Fruit fly (Drosophila melanogaster): ENCODE measurements around the gene CG4022.

CG4022 gene

DNA sequence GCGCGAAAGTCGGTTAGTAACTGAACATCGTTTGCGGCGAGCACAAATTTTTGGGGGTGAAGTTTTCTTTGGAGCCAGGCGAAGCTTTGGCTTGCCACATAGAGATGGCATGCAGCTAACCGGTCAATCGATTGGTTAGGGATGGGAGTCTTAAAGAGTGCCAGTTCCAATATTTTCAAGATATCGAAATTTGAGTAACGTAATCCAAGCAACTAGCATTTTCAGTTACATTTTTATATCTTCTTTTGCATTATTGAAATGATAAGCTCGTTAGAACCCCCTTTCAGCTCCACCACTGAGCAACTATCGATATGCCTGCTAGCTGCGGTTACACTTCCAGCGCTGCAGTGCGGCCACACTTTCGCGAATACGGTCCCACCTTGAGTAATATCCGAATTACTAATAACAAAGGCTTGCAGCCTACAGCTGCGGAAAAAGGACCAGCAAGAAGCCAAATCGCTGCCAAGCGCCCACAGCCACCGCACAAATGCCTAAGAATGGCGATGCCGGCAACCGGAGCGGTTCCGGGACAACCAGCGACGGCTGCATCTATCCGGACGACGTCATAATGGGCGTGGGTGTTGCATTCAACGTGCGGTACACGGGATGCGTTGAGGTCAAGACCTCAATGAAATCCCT is 16.1 kb upstream of the CG4022 start, which contains the start of the genes Atat and Shc (continued):
- TF ChIP-seq CG10669 (GFP tag; optimal IDR thresholded peaks at IDR 0.05) (peak; percentile 96), spab (GFP tag; optimal IDR thresholded peaks at IDR 0.05) (peak; percentile 95), CG1621 (tag; optimal IDR thresholded peaks at IDR 0.05) (peak; percentile 97), svp (GFP tag) (peak; percentile 99), CG4318 (GFP tag; optimal IDR thresholded peaks at IDR 0.05) (peak; percentile 99), CG16779 (tag; optimal IDR thresholded peaks at IDR 0.05) (peak; percentile 94), Eip75B (GFP tag; optimal IDR thresholded peaks at IDR 0.05) (peak; percentile 98), salr (GFP tag; optimal IDR thresholded peaks at IDR 0.05) (peak; percentile 96 to 99), eg (GFP tag; IDR thresholded peaks at IDR 0.05) (peak; percentile 99), dac (GFP tag; optimal IDR thresholded peaks at IDR 0.05) (peak; percentile 98), CG6792 (GFP tag; optimal IDR thresholded peaks at IDR 0.05) (peak; percentile 98), CG32006 (GFP tag; optimal IDR thresholded peaks at IDR 0.05) (peak; percentile 99), CG11294 (GFP tag; IDR thresholded peaks at IDR 0.05) (peak; percentile 99), CG34406 (GFP tag; optimal IDR thresholded peaks at IDR 0.05) (peak; percentile 98), CG6276 (GFP tag; optimal IDR thresholded peaks at IDR 0.05) (peak; percentile 90), CG7368 (GFP tag; optimal IDR thresholded peaks at IDR 0.05) (peak; percentile 98), fkh (GFP tag; optimal IDR thresholded peaks at IDR 0.05) (peak; percentile 87), Hr39 (GFP tag; optimal IDR thresholded peaks at IDR 0.05) (peak; percentile 100), acj6 (GFP tag; optimal IDR thresholded peaks at IDR 0.05) (peak; percentile 99), CG6854 (GFP tag; optimal IDR thresholded peaks at IDR 0.05) (peak; percentile 94), CG15336 (GFP tag; IDR thresholded peaks at IDR 0.05) (peak; percentile 95), Smox (GFP tag; optimal IDR thresholded peaks at IDR 0.05) (peak; percentile 99), CG9139 (GFP tag; optimal IDR thresholded peaks at IDR 0.05) (peak; percentile 84), CG8632 (GFP tag; optimal IDR thresholded peaks at IDR 0.05) (peak; percentile 98), Eip78C (GFP tag) (peak; percentile 99), Ets96B (tag; optimal IDR thresholded peaks at IDR 0.05) (peak; percentile 97), Ets21C (GFP tag; optimal IDR thresholded peaks at IDR 0.05) (peak; percentile 99), CG31627 (GFP tag; optimal IDR thresholded peaks at IDR 0.05) (peak; percentile 100), Met (GFP tag; optimal IDR thresholded peaks at IDR 0.05) (peak; percentile 98), dsx (GFP tag; optimal IDR thresholded peaks at IDR 0.05; ENCODE audit: poor library complexity, severe bottlenecking) (peak; percentile 93), vri (GFP tag; optimal IDR thresholded peaks at IDR 0.05) (peak; percentile 97), fd59A (GFP tag; optimal IDR thresholded peaks at IDR 0.05) (peak; percentile 98), CG8319 (GFP tag; optimal IDR thresholded peaks at IDR 0.05) (peak; percentile 99)

DNA sequence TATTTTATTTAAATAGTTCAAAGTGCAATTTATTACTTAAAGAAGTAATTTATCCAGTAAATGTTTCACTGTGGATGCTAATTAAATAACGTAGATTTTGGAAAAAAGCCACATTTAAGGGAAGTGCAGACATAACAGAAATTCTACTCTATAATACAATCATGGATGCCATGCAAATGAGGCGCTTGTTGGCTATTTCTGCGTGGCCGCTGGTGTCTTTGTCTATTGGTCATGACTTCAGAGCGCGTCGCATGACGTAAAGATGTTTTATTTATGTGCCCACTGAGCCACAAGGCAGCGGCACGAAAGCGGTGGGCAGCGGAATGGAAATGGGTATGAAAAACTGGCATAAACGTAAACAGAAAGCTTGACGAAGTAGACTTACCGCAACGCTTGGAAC is 15.2 kb upstream of the CG4022 start:
- TF ChIP-seq CG10631 (GFP tag; optimal IDR thresholded peaks at IDR 0.05) (no peak), CG3032 (tag; optimal IDR thresholded peaks at IDR 0.05) (no peak), Hr38 (GFP tag; optimal IDR thresholded peaks at IDR 0.05) (no peak), Eip78C (GFP tag) (peak; percentile 36), Hr4 (GFP tag; optimal IDR thresholded peaks at IDR 0.05) (peak; percentile 63), CG11762 (GFP tag; optimal IDR thresholded peaks at IDR 0.05; ENCODE audit: insufficient read depth) (no peak), CG6276 (GFP tag; optimal IDR thresholded peaks at IDR 0.05) (peak; percentile 10), net (GFP tag; optimal IDR thresholded peaks at IDR 0.05) (peak; percentile 31), svp (GFP tag) (peak; percentile 50), CG32006 (GFP tag; optimal IDR thresholded peaks at IDR 0.05) (peak; percentile 64), CG6163 (GFP tag; IDR thresholded peaks at IDR 0.05) (peak; percentile 40; the same call in 1 of the 3 replicates), dac (GFP tag; optimal IDR thresholded peaks at IDR 0.05) (no peak), OdsH (GFP tag; optimal IDR thresholded peaks at IDR 0.05) (no peak), CG4318 (GFP tag; optimal IDR thresholded peaks at IDR 0.05) (peak; percentile 0), CG7368 (GFP tag; optimal IDR thresholded peaks at IDR 0.05) (no peak), CG15336 (GFP tag; IDR thresholded peaks at IDR 0.05) (peak; percentile 55), vri (GFP tag; optimal IDR thresholded peaks at IDR 0.05) (peak; percentile 22), CG8119 (GFP tag; IDR thresholded peaks at IDR 0.05) (peak; percentile 35; the same call in 2 of the 3 replicates), CG3919 (GFP tag; optimal IDR thresholded peaks at IDR 0.05) (peak; percentile 3), Sox102F (GFP tag; optimal IDR thresholded peaks at IDR 0.05) (no peak), eg (GFP tag; IDR thresholded peaks at IDR 0.05) (peak; percentile 63; the same call in 2 of the 3 replicates)
